Fruit fly (Drosophila melanogaster): Measurements from ENCODE around the gene Acsx1R.

DNA sequence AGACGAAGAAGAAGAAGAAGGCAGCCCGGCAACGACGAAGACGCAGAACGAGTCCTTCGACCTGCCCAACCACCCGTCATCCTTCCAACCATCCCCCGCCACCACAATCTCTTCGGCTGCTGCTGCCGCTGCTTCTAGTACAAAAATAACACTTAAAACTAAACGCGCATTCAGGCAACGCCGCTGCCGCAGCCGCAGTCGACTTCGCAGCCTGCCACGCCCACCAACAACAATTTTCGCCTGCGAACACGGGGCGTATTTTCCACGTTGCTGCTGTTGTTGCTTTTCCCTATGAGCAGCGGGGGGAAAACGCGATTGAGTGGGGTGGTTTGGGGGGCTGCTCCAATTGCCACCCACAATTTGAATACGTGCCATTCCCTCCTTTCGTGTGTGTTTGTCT is 49.3 kb downstream of the Acsx1R start:
- TF ChIP-seq CTCF (optimal IDR thresholded peaks at IDR 0.05) (no peak), CG8478 (optimal IDR thresholded peaks at IDR 0.05) (no peak)
